Worm (Caenorhabditis elegans): Measurements from ENCODE around the gene C28A5.2.

Gene C28A5.2

ce11 chrIII:4475428-4475968 lies 36.2 kb upstream of the C28A5.2 start, which contains the start of gene rps-1 (continued):
- TF ChIP-seq tbx-9 (tag; optimal IDR thresholded peaks at IDR 0.05; ENCODE audit: borderline replicate concordance) (no peak), F23B12.7 (tag; optimal IDR thresholded peaks at IDR 0.05; ENCODE audit: insufficient read depth) (peak; percentile 96), K11D2.4 (GFP tag; IDR thresholded peaks at IDR 0.05) (peak; percentile 98), Y79H2A.3 (GFP tag; conservative IDR thresholded peaks at IDR 0.05) (peak; percentile 65; the same call in 1 of the 2 replicates), ztf-3 (GFP tag; optimal IDR thresholded peaks at IDR 0.05) (peak; percentile 89), akir-1 (GFP tag; optimal IDR thresholded peaks at IDR 0.05) (peak; percentile 81), egl-18 (GFP tag; IDR thresholded peaks at IDR 0.05) (peak; percentile 90), egl-44 (GFP tag; IDR thresholded peaks at IDR 0.05) (peak; percentile 78), nhr-80 (tag; optimal IDR thresholded peaks at IDR 0.05) (peak; percentile 95), dpl-1 (GFP tag; optimal IDR thresholded peaks at IDR 0.05) (peak; percentile 90), madf-8 (GFP tag; conservative IDR thresholded peaks at IDR 0.05) (peak; percentile 79), T26A5.8 (tag; optimal IDR thresholded peaks at IDR 0.05) (peak; percentile 47), athp-1 (tag; optimal IDR thresholded peaks at IDR 0.05) (peak; percentile 90), chd-7 (tag; optimal IDR thresholded peaks at IDR 0.05) (peak; percentile 96), sdz-38 (tag; optimal IDR thresholded peaks at IDR 0.05) (no peak), K12H6.12 (tag; optimal IDR thresholded peaks at IDR 0.05) (peak; percentile 97), hlh-12 (tag; optimal IDR thresholded peaks at IDR 0.05) (no peak), bed-1 (GFP tag; IDR thresholded peaks at IDR 0.05) (no peak), let-526 (GFP tag; IDR thresholded peaks at IDR 0.05) (peak; percentile 95), lir-1 (GFP tag; conservative IDR thresholded peaks at IDR 0.05) (peak; percentile 95), dpff-1 (tag; optimal IDR thresholded peaks at IDR 0.05) (no peak), die-1 (tag; optimal IDR thresholded peaks at IDR 0.05) (peak; percentile 63), attf-6 (GFP tag; IDR thresholded peaks at IDR 0.05) (peak; percentile 72; the same call in 1 of the 2 replicates), hsf-1 (GFP tag; IDR thresholded peaks at IDR 0.05) (peak; percentile 88), sptf-2 (GFP tag; optimal IDR thresholded peaks at IDR 0.05) (no peak), C17E4.6 (GFP tag; IDR thresholded peaks at IDR 0.05) (peak; percentile 96), ekl-4 (GFP tag; IDR thresholded peaks at IDR 0.05) (peak; percentile 97), Y53G8AR.9 (GFP tag; conservative IDR thresholded peaks at IDR 0.05) (peak; percentile 99), madf-10 (tag; optimal IDR thresholded peaks at IDR 0.05) (peak; percentile 94), nhr-120 (GFP tag; IDR thresholded peaks at IDR 0.05) (no peak), ccch-3 (GFP tag; optimal IDR thresholded peaks at IDR 0.05) (peak; percentile 11), ama-1 (optimal IDR thresholded peaks at IDR 0.05) (peak; percentile 53), ama-1 (GFP tag; optimal IDR thresholded peaks at IDR 0.05) (peak in 1 of 2 experiments; percentile 58), attf-3 (GFP tag; conservative IDR thresholded peaks at IDR 0.05) (peak; percentile 81), snpc-4 (GFP tag; optimal IDR thresholded peaks at IDR 0.05) (peak; percentile 86), snpc-4 (tag; optimal IDR thresholded peaks at IDR 0.05) (peak; percentile 79 to 92 (median 90)), nhr-27 (tag; optimal IDR thresholded peaks at IDR 0.05) (peak; percentile 84), nfya-2 (GFP tag; IDR thresholded peaks at IDR 0.05) (no peak), somi-1 (GFP tag; optimal IDR thresholded peaks at IDR 0.05) (peak; percentile 94), ztf-22 (GFP tag; optimal IDR thresholded peaks at IDR 0.05) (peak; percentile 88), lin-54 (GFP tag; optimal IDR thresholded peaks at IDR 0.05) (peak; percentile 97), ztf-26 (tag; optimal IDR thresholded peaks at IDR 0.05) (peak; percentile 98), lsl-1 (GFP tag; optimal IDR thresholded peaks at IDR 0.05) (peak; percentile 98), mel-28 (tag; optimal IDR thresholded peaks at IDR 0.05; ENCODE audit: borderline replicate concordance) (no peak), him-1 (tag; optimal IDR thresholded peaks at IDR 0.05) (peak; percentile 70), lin-40 (tag; optimal IDR thresholded peaks at IDR 0.05) (peak; percentile 98), ets-4 (GFP tag; optimal IDR thresholded peaks at IDR 0.05) (peak; percentile 49), Y95B8A.8 (GFP tag; IDR thresholded peaks at IDR 0.05) (peak; percentile 93), unc-62 (GFP tag; optimal IDR thresholded peaks at IDR 0.05) (peak; percentile 76)
